Worm (Caenorhabditis elegans): ENCODE results near the gene F26G1.1.

The F26G1.1 gene

DNA sequence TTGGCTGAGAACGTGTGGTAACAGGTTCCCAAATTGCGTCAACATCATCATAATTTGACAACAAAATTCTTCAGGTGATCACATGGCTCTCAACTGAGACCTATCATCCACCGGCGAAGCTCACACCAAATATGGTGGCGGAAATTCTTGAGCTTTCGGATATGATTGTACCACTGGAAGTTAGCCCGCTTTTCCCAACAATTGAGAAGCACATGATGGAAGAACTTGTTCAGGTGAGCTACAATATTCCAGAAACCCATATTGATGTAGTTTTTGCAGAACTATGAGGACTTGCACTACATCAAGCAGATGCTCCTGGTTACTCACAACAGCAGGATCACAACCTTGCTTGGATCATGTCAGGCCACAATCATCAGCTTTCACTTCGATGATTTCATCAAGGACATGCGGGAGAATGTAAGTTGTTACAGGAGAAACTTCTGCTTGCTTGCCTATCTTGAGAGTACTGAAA, 39.1 kb upstream of the F26G1.1 start, which contains the start of gene F41C3.1:
F41C3.1 (plus strand) TSS at position 51 of the 472 bp plus-strand sequence.
- no peak for TF ChIP-seq fkh-2 (tag; optimal IDR thresholded peaks at IDR 0.05)
- TF ChIP-seq nhr-237 (tag; optimal IDR thresholded peaks at IDR 0.05) = no peak
- TF ChIP-seq aly-2 (tag; optimal IDR thresholded peaks at IDR 0.05) = no peak

ce11 chrII:4753133-4753532, 38.3 kb upstream of the F26G1.1 start, which contains the start of gene C27D9.1:
Gene C27D9.1 (plus strand): TSS chrII:4753413.
- no peak for TF ChIP-seq lin-39 (tag; optimal IDR thresholded peaks at IDR 0.05)
- TF ChIP-seq fos-1 (tag; optimal IDR thresholded peaks at IDR 0.05) = no peak
- no peak for TF ChIP-seq nhr-11 (tag; optimal IDR thresholded peaks at IDR 0.05)
- no peak for TF ChIP-seq nhr-25 (tag; optimal IDR thresholded peaks at IDR 0.05)
- TF ChIP-seq pha-4 (tag; optimal IDR thresholded peaks at IDR 0.05) = no peak
- TF ChIP-seq elt-3 (tag; optimal IDR thresholded peaks at IDR 0.05) = no peak
- TF ChIP-seq nhr-12 (tag; optimal IDR thresholded peaks at IDR 0.05) = no peak
- TF ChIP-seq egl-27 (tag; optimal IDR thresholded peaks at IDR 0.05) = no peak
- TF ChIP-seq nhr-23 (tag; optimal IDR thresholded peaks at IDR 0.05) = no peak
- no peak for TF ChIP-seq egl-5 (tag; optimal IDR thresholded peaks at IDR 0.05)
- no peak for TF ChIP-seq skn-1 (tag; optimal IDR thresholded peaks at IDR 0.05)
- no peak for TF ChIP-seq nhr-76 (tag; optimal IDR thresholded peaks at IDR 0.05)
- no peak for TF ChIP-seq eor-1 (tag; optimal IDR thresholded peaks at IDR 0.05)
- TF ChIP-seq ceh-16 (tag; optimal IDR thresholded peaks at IDR 0.05) = no peak
- no peak for TF ChIP-seq nhr-77 (tag; optimal IDR thresholded peaks at IDR 0.05)
- no peak for TF ChIP-seq lin-15B (tag; optimal IDR thresholded peaks at IDR 0.05)
- TF ChIP-seq jun-1 (tag; optimal IDR thresholded peaks at IDR 0.05) = no peak

ce11 chrII:4755654-4756053, 35.8 kb upstream of the F26G1.1 start:
- TF ChIP-seq lin-15B (tag; optimal IDR thresholded peaks at IDR 0.05) (no peak), fkh-10 (GFP tag; optimal IDR thresholded peaks at IDR 0.05) (no peak), fkh-2 (tag; optimal IDR thresholded peaks at IDR 0.05) (no peak), hmg-11 (tag; optimal IDR thresholded peaks at IDR 0.05) (no peak), pha-4 (tag; optimal IDR thresholded peaks at IDR 0.05) (no peak), nhr-43 (tag; optimal IDR thresholded peaks at IDR 0.05; ENCODE audit: poor library complexity, severe bottlenecking) (no peak), mdl-1 (tag; optimal IDR thresholded peaks at IDR 0.05) (no peak), egl-5 (tag; optimal IDR thresholded peaks at IDR 0.05) (no peak), aly-2 (tag; optimal IDR thresholded peaks at IDR 0.05) (no peak), ztf-4 (tag; optimal IDR thresholded peaks at IDR 0.05) (no peak), skn-1 (tag; optimal IDR thresholded peaks at IDR 0.05) (no peak)

DNA sequence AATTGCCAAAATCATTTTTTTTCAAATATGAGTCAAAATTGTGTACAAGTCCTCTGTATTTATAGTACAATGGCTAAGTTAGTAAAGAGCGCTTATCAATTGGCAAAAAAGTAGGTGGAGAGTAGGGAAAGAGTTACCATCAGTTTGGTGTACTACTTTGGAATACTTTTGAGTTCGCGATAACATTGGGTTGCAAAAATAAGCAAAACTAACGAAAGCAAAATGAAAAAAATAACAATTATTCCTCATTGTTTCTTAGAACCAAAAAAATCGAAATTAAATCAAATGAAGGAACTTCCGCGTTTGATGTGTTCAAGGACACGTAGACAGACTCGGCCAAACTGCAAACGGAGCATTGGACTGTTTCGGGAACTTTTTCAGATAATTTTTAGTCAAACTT, 34.7 kb upstream of the F26G1.1 start, which contains the start of gene C27D9.2:
C27D9.2 (minus strand) TSS at position 101 of the 400 bp plus-strand sequence.
- TF ChIP-seq eor-1 (tag; optimal IDR thresholded peaks at IDR 0.05) = no peak
- no peak for TF ChIP-seq sea-2 (GFP tag; optimal IDR thresholded peaks at IDR 0.05)
- TF ChIP-seq nhr-77 (tag; optimal IDR thresholded peaks at IDR 0.05) = no peak
- TF ChIP-seq fkh-10 (GFP tag; optimal IDR thresholded peaks at IDR 0.05) = no peak
- no peak for TF ChIP-seq nhr-12 (tag; optimal IDR thresholded peaks at IDR 0.05)
- no peak for TF ChIP-seq nhr-23 (tag; optimal IDR thresholded peaks at IDR 0.05)
- TF ChIP-seq lsy-12 (tag; optimal IDR thresholded peaks at IDR 0.05) = no peak
- no peak for TF ChIP-seq mdl-1 (tag; optimal IDR thresholded peaks at IDR 0.05)

DNA sequence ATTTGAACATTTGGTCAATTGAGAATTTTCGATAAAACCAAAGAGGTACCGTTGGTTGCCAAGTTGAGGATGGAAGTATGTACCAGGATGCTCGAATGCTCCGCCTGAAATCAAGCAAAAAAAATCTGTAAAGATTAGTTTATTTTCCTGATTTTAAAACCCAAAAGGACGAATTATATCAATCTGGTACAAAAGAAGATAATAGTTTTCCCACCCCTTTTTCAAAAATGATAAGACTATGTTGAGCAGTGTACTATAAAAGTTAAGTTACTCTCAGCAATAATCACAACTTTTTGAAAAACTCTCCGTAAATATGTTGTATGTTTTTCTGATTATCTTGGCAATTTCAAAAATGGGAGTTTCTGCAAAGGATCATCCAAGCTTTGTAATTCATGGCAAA, 33.0 kb upstream of the F26G1.1 start, which contains the start of gene F26G1.3:
F26G1.3 (plus strand) TSS at position 301 of the 400 bp plus-strand sequence.
- no peak for TF ChIP-seq unc-39 (tag; optimal IDR thresholded peaks at IDR 0.05)
- TF ChIP-seq ceh-82 (tag; optimal IDR thresholded peaks at IDR 0.05) = no peak
- no peak for TF ChIP-seq nhr-11 (tag; optimal IDR thresholded peaks at IDR 0.05)
- TF ChIP-seq fkh-10 (GFP tag; optimal IDR thresholded peaks at IDR 0.05) = no peak
- no peak for TF ChIP-seq nhr-237 (tag; optimal IDR thresholded peaks at IDR 0.05)
- no peak for TF ChIP-seq fkh-2 (tag; optimal IDR thresholded peaks at IDR 0.05)
- no peak for TF ChIP-seq mdl-1 (tag; optimal IDR thresholded peaks at IDR 0.05)
- TF ChIP-seq pqm-1 (tag; optimal IDR thresholded peaks at IDR 0.05) = no peak
- TF ChIP-seq unc-62 (GFP tag; optimal IDR thresholded peaks at IDR 0.05) = no peak
- TF ChIP-seq nhr-28 (tag; optimal IDR thresholded peaks at IDR 0.05) = no peak
- no peak for TF ChIP-seq nfya-1 (tag; optimal IDR thresholded peaks at IDR 0.05; ENCODE audit: insufficient read depth)
- TF ChIP-seq fos-1 (tag; optimal IDR thresholded peaks at IDR 0.05) = no peak
- no peak for TF ChIP-seq daf-12 (tag; optimal IDR thresholded peaks at IDR 0.05)
- TF ChIP-seq nhr-76 (tag; optimal IDR thresholded peaks at IDR 0.05) = no peak

All from whole organism, L3 larva.